Worm (Caenorhabditis elegans) whole organism, L1 larva: ENCODE results near the gene Y75B12B.13.

Experiments used
- C16A3.4 ChIP-seq: fragments of 150-350 bp; optimal IDR thresholded peaks from 2 replicates; lab custom pipeline; 2014; ENCODE audit warnings: missing biosample characterization, missing genetic modification characterization
- C34B4.2 ChIP-seq: sonication (generic microtip); optimal IDR thresholded peaks from 2 replicates; lab custom pipeline; 2017; ENCODE audit warnings: mild to moderate bottlenecking, missing genetic modification characterization, missing compliant biosample characterization
- F16B12.6 ChIP-seq: fragments of 150-350 bp; optimal IDR thresholded peaks from 2 replicates; lab custom pipeline; 2014; ENCODE audit warnings: missing biosample characterization, missing genetic modification characterization
- Y116A8C.19 ChIP-seq: sonication (generic microtip); optimal IDR thresholded peaks from 2 replicates; lab custom pipeline; 2016; ENCODE audit warnings: missing compliant biosample characterization, missing genetic modification characterization, borderline replicate concordance
- aha-1 ChIP-seq: fragments of 150-350 bp; optimal IDR thresholded peaks from 2 replicates; lab custom pipeline; 2014; ENCODE audit warnings: missing biosample characterization, missing genetic modification characterization
- aly-2 ChIP-seq: fragments of 150-350 bp; optimal IDR thresholded peaks from 2 replicates; lab custom pipeline; 2014; ENCODE audit warnings: missing biosample characterization, missing genetic modification characterization
- ama-1 ChIP-seq: fragments of 150-350 bp; optimal IDR thresholded peaks from 2 replicates; lab custom pipeline; 2014
- blmp-1 ChIP-seq: fragments of 150-350 bp; optimal IDR thresholded peaks from 2 replicates; lab custom pipeline; 2014; ENCODE audit warnings: missing biosample characterization, missing genetic modification characterization
- ceh-8 ChIP-seq: fragments of 200-800 bp; sonication (Bioruptor generic); optimal IDR thresholded peaks from 2 replicates; lab custom pipeline; 2018; ENCODE audit warnings: mild to moderate bottlenecking, missing genetic modification characterization, moderate library complexity, missing compliant biosample characterization
- ceh-82 ChIP-seq, 3 experiments: fragments of 150-350 bp in 1 of 3; sonication (generic microtip) in 2 of 3; optimal IDR thresholded peaks; 2 replicates each; lab custom pipeline; 2014 to 2017; ENCODE audit warnings: missing biosample characterization in 3 of 3, missing genetic modification characterization in 3 of 3
- ceh-88 ChIP-seq: fragments of 200-800 bp; sonication (Bioruptor generic); IDR thresholded peaks from 2 replicates; pipeline ENCODE4 v1.3.6; 2022; ENCODE audit warnings: missing genetic modification characterization, missing compliant biosample characterization
- ceh-90 ChIP-seq: sonication (generic microtip); optimal IDR thresholded peaks from 2 replicates; lab custom pipeline; 2016; ENCODE audit warnings: missing genetic modification characterization, missing compliant biosample characterization
- dsc-1 ChIP-seq: sonication (generic microtip); optimal IDR thresholded peaks from 2 replicates; lab custom pipeline; 2016; ENCODE audit warnings: mild to moderate bottlenecking, missing genetic modification characterization, missing compliant biosample characterization
- efl-1 ChIP-seq, 4 experiments: fragments of 150-350 bp; optimal IDR thresholded peaks in 3 of 4; peaks in 1 of 4; 1 replicate in 1 of 4; 2 replicates in 3 of 4; lab custom pipeline; 2014; ENCODE audit warnings: missing biosample characterization in 2 of 4, missing genetic modification characterization in 2 of 4, missing genetic modification reagents in 2 of 4
- efl-3 ChIP-seq: fragments of 200-800 bp; sonication (Bioruptor generic); optimal IDR thresholded peaks from 2 replicates; lab custom pipeline; 2018; ENCODE audit warnings: mild to moderate bottlenecking, missing genetic modification characterization, missing compliant biosample characterization
- egl-13 ChIP-seq: sonication (generic microtip); optimal IDR thresholded peaks from 2 replicates; lab custom pipeline; 2016; ENCODE audit warnings: missing genotype, missing genetic modification reagents, missing genetic modification characterization, missing compliant biosample characterization
- egl-27 ChIP-seq, 2 experiments: fragments of 150-350 bp in 1 of 2; sonication (generic microtip); optimal IDR thresholded peaks; 3 replicates each; lab custom pipeline; 2017 to 2018; ENCODE audit warnings: missing biosample characterization in 2 of 2, missing genetic modification characterization in 2 of 2, missing genetic modification reagents in 2 of 2
- elt-2 ChIP-seq: sonication (generic microtip); optimal IDR thresholded peaks from 2 replicates; lab custom pipeline; 2016; ENCODE audit warnings: missing genetic modification characterization, mild to moderate bottlenecking, inconsistent platforms, missing compliant biosample characterization, missing genetic modification reagents
- ets-5 ChIP-seq: fragments of 200-800 bp; sonication (Bioruptor generic); IDR thresholded peaks from 2 replicates; pipeline ENCODE4 v1.3.6; 2022; ENCODE audit warnings: missing genetic modification characterization, missing compliant biosample characterization
- fkh-10 ChIP-seq: sonication (generic microtip); optimal IDR thresholded peaks from 2 replicates; lab custom pipeline; 2017; ENCODE audit warnings: missing biosample characterization, missing genetic modification reagents, missing genetic modification characterization
- fkh-4 ChIP-seq: sonication (generic microtip); optimal IDR thresholded peaks from 2 replicates; lab custom pipeline; 2016; ENCODE audit warnings: missing compliant biosample characterization, missing genetic modification characterization, borderline replicate concordance
- fkh-8 ChIP-seq: sonication (generic microtip); optimal IDR thresholded peaks from 2 replicates; lab custom pipeline; 2016; ENCODE audit warnings: mild to moderate bottlenecking, missing genetic modification characterization, missing compliant biosample characterization
- fos-1 ChIP-seq: fragments of 150-350 bp; optimal IDR thresholded peaks from 2 replicates; lab custom pipeline; 2014; ENCODE audit warnings: missing biosample characterization, missing genetic modification characterization
- grh-1 ChIP-seq: fragments of 200-800 bp; sonication (Bioruptor generic); IDR thresholded peaks from 2 replicates; pipeline ENCODE4 v1.3.6; 2022; ENCODE audit warnings: missing genetic modification reagents, missing genetic modification characterization, missing compliant biosample characterization
- hpl-2 ChIP-seq: fragments of 150-350 bp; optimal IDR thresholded peaks from 2 replicates; lab custom pipeline; 2014; ENCODE audit warnings: missing biosample characterization, missing genetic modification reagents, missing genetic modification characterization
- isw-1 ChIP-seq: fragments of 200-800 bp; sonication (Bioruptor generic); IDR thresholded peaks from 2 replicates; pipeline ENCODE4 v1.3.6; 2022; ENCODE audit warnings: missing genetic modification characterization, missing compliant biosample characterization
- jun-1 ChIP-seq: fragments of 150-350 bp; optimal IDR thresholded peaks from 2 replicates; lab custom pipeline; 2014; ENCODE audit warnings: missing biosample characterization, missing genetic modification reagents, missing genetic modification characterization
- lin-13 ChIP-seq: fragments of 150-350 bp; optimal IDR thresholded peaks from 2 replicates; lab custom pipeline; 2014; ENCODE audit warnings: missing biosample characterization, missing genetic modification reagents, missing genetic modification characterization
- lin-15B ChIP-seq: fragments of 150-350 bp; sonication (generic microtip); optimal IDR thresholded peaks from 3 replicates; lab custom pipeline; 2014; ENCODE audit warnings: missing biosample characterization, missing genetic modification characterization
- lir-3 ChIP-seq: sonication (generic microtip); optimal IDR thresholded peaks from 2 replicates; lab custom pipeline; 2016; ENCODE audit warnings: mild to moderate bottlenecking, missing genetic modification characterization, moderate library complexity, missing compliant biosample characterization; ENCODE audit not compliant: poor library complexity
- mab-9 ChIP-seq: fragments of 200-800 bp; sonication (Bioruptor generic); IDR thresholded peaks from 2 replicates; pipeline ENCODE4 v1.3.6; 2022; ENCODE audit warnings: missing genetic modification reagents, missing genetic modification characterization, missing compliant biosample characterization
- mef-2 ChIP-seq: fragments of 150-350 bp; optimal IDR thresholded peaks from 2 replicates; lab custom pipeline; 2014; ENCODE audit warnings: missing biosample characterization, missing genetic modification characterization
- mep-1 ChIP-seq: fragments of 150-350 bp; optimal IDR thresholded peaks from 2 replicates; lab custom pipeline; 2014; ENCODE audit warnings: missing biosample characterization, missing genetic modification characterization
- nhr-12 ChIP-seq: sonication (generic microtip); optimal IDR thresholded peaks from 2 replicates; lab custom pipeline; 2017; ENCODE audit warnings: missing biosample characterization, missing genetic modification characterization
- nhr-19 ChIP-seq: fragments of 200-800 bp; sonication (Bioruptor generic); conservative IDR thresholded peaks from 2 replicates; pipeline ENCODE4 v1.3.6; 2022; ENCODE audit warnings: missing genetic modification characterization, missing compliant biosample characterization
- nhr-28 ChIP-seq: fragments of 150-350 bp; optimal IDR thresholded peaks from 2 replicates; lab custom pipeline; 2014; ENCODE audit warnings: missing biosample characterization, missing genetic modification characterization
- nhr-47 ChIP-seq: sonication (generic microtip); optimal IDR thresholded peaks from 2 replicates; lab custom pipeline; 2016; ENCODE audit warnings: mild to moderate bottlenecking, missing genetic modification characterization, moderate library complexity, missing compliant biosample characterization
- nhr-71 ChIP-seq: sonication (generic microtip); optimal IDR thresholded peaks from 2 replicates; lab custom pipeline; 2016; ENCODE audit warnings: mild to moderate bottlenecking, missing genetic modification characterization, moderate library complexity, missing compliant biosample characterization
- nhr-76 ChIP-seq: sonication (generic microtip); optimal IDR thresholded peaks from 2 replicates; lab custom pipeline; 2017; ENCODE audit warnings: missing biosample characterization, missing genetic modification characterization
- nhr-77 ChIP-seq: fragments of 150-350 bp; optimal IDR thresholded peaks from 2 replicates; lab custom pipeline; 2014; ENCODE audit warnings: missing biosample characterization, missing genetic modification characterization
- nhr-85 ChIP-seq: sonication (generic microtip); peaks from one replicate; lab custom pipeline; 2016; ENCODE audit warnings: missing genetic modification characterization, inconsistent platforms, missing compliant biosample characterization
- pqm-1 ChIP-seq: sonication (generic microtip); optimal IDR thresholded peaks from 3 replicates; lab custom pipeline; 2017; ENCODE audit warnings: missing biosample characterization, missing genetic modification characterization
- skn-1 ChIP-seq: fragments of 150-350 bp; optimal IDR thresholded peaks from 2 replicates; lab custom pipeline; 2014; ENCODE audit warnings: missing biosample characterization, missing genetic modification characterization
- snpc-4 ChIP-seq: fragments of 150-350 bp; optimal IDR thresholded peaks from 2 replicates; lab custom pipeline; 2014; ENCODE audit warnings: missing biosample characterization, missing genetic modification characterization
- snu-23 ChIP-seq: sonication (generic microtip); optimal IDR thresholded peaks from 2 replicates; lab custom pipeline; 2016; ENCODE audit warnings: missing genetic modification characterization, missing compliant biosample characterization
- sox-4 ChIP-seq: sonication (generic microtip); optimal IDR thresholded peaks from 2 replicates; lab custom pipeline; 2016; ENCODE audit warnings: missing genetic modification characterization, missing compliant biosample characterization
- tbx-2 ChIP-seq: sonication (generic microtip); optimal IDR thresholded peaks from 2 replicates; lab custom pipeline; 2016; ENCODE audit warnings: missing genetic modification characterization, missing compliant biosample characterization
- unc-130 ChIP-seq: fragments of 150-350 bp; optimal IDR thresholded peaks from 2 replicates; lab custom pipeline; 2017; ENCODE audit warnings: missing biosample characterization, missing genetic modification characterization, inconsistent platforms
- unc-62 ChIP-seq: fragments of 150-350 bp; optimal IDR thresholded peaks from 2 replicates; lab custom pipeline; 2014; ENCODE audit warnings: missing biosample characterization, missing genetic modification reagents, missing genetic modification characterization
- zag-1 ChIP-seq: fragments of 150-350 bp; optimal IDR thresholded peaks from 2 replicates; lab custom pipeline; 2014; ENCODE audit warnings: missing biosample characterization, missing genetic modification characterization
- ztf-11 ChIP-seq, 2 experiments: sonication (generic microtip); optimal IDR thresholded peaks; 2 replicates each; lab custom pipeline; 2016 to 2017; ENCODE audit warnings: missing genetic modification characterization in 2 of 2, missing biosample characterization in 1 of 2, missing compliant biosample characterization in 1 of 2
- ztf-4 ChIP-seq: fragments of 150-350 bp; optimal IDR thresholded peaks from 2 replicates; lab custom pipeline; 2014; ENCODE audit warnings: missing biosample characterization, missing genetic modification characterization

Gene Y75B12B.13

ce11 chrV:15189567-15189966 lies 4.2 kb downstream of the Y75B12B.13 start, which contains the start of gene cyn-3 (continued):
- TF ChIP-seq lir-3, result peak; percentile 64
- TF ChIP-seq nhr-77 (tag; lab: Kevin White, UChicago), result peak; percentile 74
- no peak for TF ChIP-seq ets-5
- peak; percentile 37 for TF ChIP-seq elt-2 (tag; lab: Kevin White, UChicago)
- TF ChIP-seq snu-23 (GFP tag; lab: Kevin White, UChicago), result peak; percentile 96
- TF ChIP-seq nhr-85 (tag; lab: Kevin White, UChicago), result peak; percentile 95
- TF ChIP-seq efl-1 (optimal IDR thresholded peaks at IDR 0.05; lab: Kevin White, UChicago), result peak; percentile 91 to 100
- peak; percentile 99 to 100 for TF ChIP-seq efl-1 (GFP tag; optimal IDR thresholded peaks at IDR 0.05 in 1 of 2; lab: Kevin White, UChicago)
- peak; percentile 88 for TF ChIP-seq jun-1 (tag; lab: Kevin White, UChicago)
- peak; percentile 31 for TF ChIP-seq fkh-4 (tag; lab: Kevin White, UChicago)
- peak; percentile 95 for TF ChIP-seq C16A3.4 (tag; lab: Kevin White, UChicago)
- peak; percentile 96 for TF ChIP-seq lin-15B (tag; lab: Kevin White, UChicago)
- TF ChIP-seq mef-2 (tag; lab: Kevin White, UChicago), result peak; percentile 73
- TF ChIP-seq nhr-71 (tag; lab: Kevin White, UChicago), result peak; percentile 95
- peak; percentile 79 for TF ChIP-seq ztf-4
- peak; percentile 89 for TF ChIP-seq fkh-8 (tag; lab: Kevin White, UChicago)
- peak; percentile 80 to 95 (median 81) for TF ChIP-seq ceh-82 (tag; optimal IDR thresholded peaks at IDR 0.05; lab: Kevin White, UChicago)
- peak; percentile 88 for TF ChIP-seq dsc-1 (tag; lab: Kevin White, UChicago)
- no peak for TF ChIP-seq efl-3 (GFP tag; lab: Kevin White, UChicago)
- TF ChIP-seq skn-1 (tag; lab: Kevin White, UChicago), result peak; percentile 90
- TF ChIP-seq pqm-1, result no peak
- peak; percentile 66 for TF ChIP-seq ama-1 (lab: Kevin White, UChicago)
- TF ChIP-seq nhr-12 (tag; lab: Kevin White, UChicago), result no peak
- no peak for TF ChIP-seq nhr-76 (tag; lab: Kevin White, UChicago)
- TF ChIP-seq fkh-10, result peak; percentile 56
- TF ChIP-seq unc-62 (GFP tag; lab: Kevin White, UChicago), result no peak
- peak; percentile 95 for TF ChIP-seq nhr-47 (tag; lab: Kevin White, UChicago)
- peak; percentile 73 for TF ChIP-seq sox-4
- peak; percentile 83 for TF ChIP-seq aly-2 (tag; lab: Kevin White, UChicago)
- TF ChIP-seq egl-13 (tag; lab: Kevin White, UChicago), result peak; percentile 79
- peak; percentile 92 for TF ChIP-seq nhr-19 (GFP tag; lab: Robert Waterston, UW)
- peak; percentile 10 for TF ChIP-seq ceh-8 (GFP tag; lab: Kevin White, UChicago)
- no peak for TF ChIP-seq hpl-2 (GFP tag; lab: Kevin White, UChicago)
- TF ChIP-seq lin-13, result peak; percentile 89
- peak in 1 of 2 experiments; percentile 17 for TF ChIP-seq ztf-11 (tag; optimal IDR thresholded peaks at IDR 0.05; lab: Kevin White, UChicago)
- TF ChIP-seq C34B4.2 (tag; lab: Kevin White, UChicago), result no peak
- TF ChIP-seq unc-130 (tag; lab: Kevin White, UChicago), result peak; percentile 83
- no peak for TF ChIP-seq egl-27 (tag; optimal IDR thresholded peaks at IDR 0.05; lab: Kevin White, UChicago)
- TF ChIP-seq snpc-4 (tag; lab: Kevin White, UChicago), result peak; percentile 74
- peak; percentile 87 for TF ChIP-seq grh-1
- TF ChIP-seq nhr-28 (tag; lab: Kevin White, UChicago), result no peak
- TF ChIP-seq mab-9, result 0 out of 2 replicates have a peak, but pooled peaks have one; percentile 26
- TF ChIP-seq zag-1 (tag; lab: Kevin White, UChicago), result no peak
- peak; percentile 91 for TF ChIP-seq blmp-1 (tag; lab: Kevin White, UChicago)
- no peak for TF ChIP-seq ceh-90 (tag; lab: Kevin White, UChicago)
- peak; percentile 56 for TF ChIP-seq aha-1 (tag; lab: Kevin White, UChicago)
- TF ChIP-seq isw-1 (GFP tag; lab: Robert Waterston, UW), result peak; percentile 91
- no peak for TF ChIP-seq Y116A8C.19 (tag; lab: Kevin White, UChicago)
- peak; percentile 74 for TF ChIP-seq F16B12.6 (tag; lab: Kevin White, UChicago)
- 0 out of 2 replicates have a peak, but pooled peaks have one; percentile 27 for TF ChIP-seq ceh-88
- TF ChIP-seq tbx-2, result peak; percentile 94
- peak; percentile 90 for TF ChIP-seq fos-1 (tag; lab: Kevin White, UChicago)
- TF ChIP-seq mep-1 (tag; lab: Kevin White, UChicago), result peak; percentile 92
